Worm (Caenorhabditis elegans) whole organism, L2 larva: ENCODE results near the gene F56D2.3.

Experiments used
- C34F6.9 ChIP-seq: fragments of 150-350 bp; optimal IDR thresholded peaks from 2 replicates; lab custom pipeline; 2014; ENCODE audit warnings: missing biosample characterization, missing genetic modification characterization
- F13H6.1 ChIP-seq: sonication (generic microtip); optimal IDR thresholded peaks from 2 replicates; lab custom pipeline; 2016; ENCODE audit warnings: missing genetic modification characterization, missing compliant biosample characterization
- R02D3.7 ChIP-seq: fragments of 150-350 bp; optimal IDR thresholded peaks from 2 replicates; lab custom pipeline; 2014; ENCODE audit warnings: missing biosample characterization, missing genetic modification characterization
- ZK546.5 ChIP-seq: sonication (generic microtip); optimal IDR thresholded peaks from 2 replicates; lab custom pipeline; 2017; ENCODE audit warnings: missing biosample characterization, missing genetic modification characterization
- aly-2 ChIP-seq: fragments of 150-350 bp; optimal IDR thresholded peaks from 2 replicates; lab custom pipeline; 2014; ENCODE audit warnings: missing biosample characterization, missing genetic modification characterization
- blmp-1 ChIP-seq: sonication (generic microtip); optimal IDR thresholded peaks from 2 replicates; lab custom pipeline; 2017; ENCODE audit warnings: missing genetic modification characterization, mild to moderate bottlenecking, missing compliant biosample characterization, antibody characterized with exemption, moderate library complexity; ENCODE audit not compliant: insufficient read depth
- ceh-16 ChIP-seq: fragments of 150-350 bp; optimal IDR thresholded peaks from 2 replicates; lab custom pipeline; 2014; ENCODE audit warnings: missing biosample characterization, missing genetic modification characterization
- crh-2 ChIP-seq: sonication (generic microtip); optimal IDR thresholded peaks from 2 replicates; lab custom pipeline; 2017; ENCODE audit warnings: missing biosample characterization, missing genetic modification characterization
- dmd-4 ChIP-seq: sonication (generic microtip); optimal IDR thresholded peaks from 2 replicates; lab custom pipeline; 2017; ENCODE audit warnings: missing biosample characterization, missing genetic modification characterization
- egl-27 ChIP-seq: sonication (generic microtip); optimal IDR thresholded peaks from 3 replicates; lab custom pipeline; 2017; ENCODE audit warnings: missing biosample characterization, missing genetic modification reagents, missing genetic modification characterization
- elt-3 ChIP-seq: sonication (generic microtip); optimal IDR thresholded peaks from 2 replicates; lab custom pipeline; 2017; ENCODE audit warnings: missing biosample characterization, missing genetic modification characterization
- fos-1 ChIP-seq: fragments of 150-350 bp; optimal IDR thresholded peaks from 2 replicates; lab custom pipeline; 2014; ENCODE audit warnings: missing biosample characterization, missing genetic modification characterization
- lin-11 ChIP-seq: fragments of 150-350 bp; sonication (generic microtip); optimal IDR thresholded peaks from 2 replicates; lab custom pipeline; 2014; ENCODE audit warnings: missing biosample characterization, missing genetic modification characterization, inconsistent platforms, mixed read lengths
- lin-13 ChIP-seq: fragments of 150-350 bp; optimal IDR thresholded peaks from 2 replicates; lab custom pipeline; 2014; ENCODE audit warnings: missing biosample characterization, missing genetic modification reagents, missing genetic modification characterization
- lin-39 ChIP-seq: fragments of 150-350 bp; optimal IDR thresholded peaks from 2 replicates; lab custom pipeline; 2014; ENCODE audit warnings: missing biosample characterization, missing genetic modification reagents, missing genetic modification characterization
- lsy-2 ChIP-seq, 2 experiments: fragments of 150-350 bp in 1 of 2; sonication (generic microtip) in 1 of 2; optimal IDR thresholded peaks; 2 replicates each; lab custom pipeline; 2014 to 2017; ENCODE audit warnings: missing biosample characterization in 2 of 2, missing genetic modification characterization in 2 of 2
- mab-5 ChIP-seq: fragments of 150-350 bp; optimal IDR thresholded peaks from 2 replicates; lab custom pipeline; 2014; ENCODE audit warnings: missing biosample characterization, missing genetic modification characterization
- mbf-1 ChIP-seq: sonication (generic microtip); optimal IDR thresholded peaks from 2 replicates; lab custom pipeline; 2017; ENCODE audit warnings: missing biosample characterization, missing genetic modification characterization
- mdl-1 ChIP-seq, 2 experiments: fragments of 150-350 bp in 1 of 2; sonication (generic microtip) in 1 of 2; optimal IDR thresholded peaks; 2 replicates each; lab custom pipeline; 2017; ENCODE audit warnings: missing biosample characterization in 2 of 2, missing genetic modification characterization in 2 of 2
- nhr-10 ChIP-seq: sonication (generic microtip); optimal IDR thresholded peaks from 2 replicates; lab custom pipeline; 2017; ENCODE audit warnings: missing biosample characterization, missing genetic modification characterization
- nhr-11 ChIP-seq: fragments of 150-350 bp; optimal IDR thresholded peaks from 2 replicates; lab custom pipeline; 2014; ENCODE audit warnings: missing biosample characterization, missing genetic modification characterization
- nhr-12 ChIP-seq: fragments of 150-350 bp; optimal IDR thresholded peaks from 2 replicates; lab custom pipeline; 2014; ENCODE audit warnings: missing biosample characterization, missing genetic modification characterization
- nhr-129 ChIP-seq: fragments of 150-350 bp; optimal IDR thresholded peaks from 2 replicates; lab custom pipeline; 2014; ENCODE audit warnings: missing biosample characterization, missing genetic modification characterization
- nhr-21 ChIP-seq: fragments of 150-350 bp; optimal IDR thresholded peaks from 2 replicates; lab custom pipeline; 2014; ENCODE audit warnings: missing biosample characterization, missing genetic modification characterization
- nhr-23 ChIP-seq: fragments of 150-350 bp; optimal IDR thresholded peaks from 2 replicates; lab custom pipeline; 2014; ENCODE audit warnings: missing biosample characterization, missing genetic modification reagents, missing genetic modification characterization
- nhr-25 ChIP-seq: fragments of 150-350 bp; sonication (generic microtip); optimal IDR thresholded peaks from 3 replicates; lab custom pipeline; 2014; ENCODE audit warnings: missing biosample characterization, missing genetic modification characterization
- nhr-6 ChIP-seq: fragments of 150-350 bp; optimal IDR thresholded peaks from 2 replicates; lab custom pipeline; 2014; ENCODE audit warnings: missing biosample characterization, missing genetic modification characterization
- peb-1 ChIP-seq: fragments of 150-350 bp; optimal IDR thresholded peaks from 2 replicates; lab custom pipeline; 2014; ENCODE audit warnings: missing biosample characterization, missing genetic modification characterization
- sem-4 ChIP-seq: fragments of 150-350 bp; optimal IDR thresholded peaks from 2 replicates; lab custom pipeline; 2014; ENCODE audit warnings: missing biosample characterization, missing genetic modification reagents, missing genetic modification characterization
- skn-1 ChIP-seq: sonication (generic microtip); optimal IDR thresholded peaks from 2 replicates; lab custom pipeline; 2017; ENCODE audit warnings: missing biosample characterization, missing genetic modification characterization
- sma-3 ChIP-seq: sonication (generic microtip); optimal IDR thresholded peaks from 2 replicates; lab custom pipeline; 2016; ENCODE audit warnings: missing genetic modification reagents, missing genetic modification characterization, missing compliant biosample characterization
- sma-9 ChIP-seq, 2 experiments: fragments of 150-350 bp in 1 of 2; sonication (generic microtip) in 1 of 2; optimal IDR thresholded peaks; 2 replicates each; lab custom pipeline; 2014 to 2016; ENCODE audit warnings: missing genetic modification characterization in 2 of 2, mild to moderate bottlenecking in 1 of 2, missing biosample characterization in 1 of 2, missing compliant biosample characterization in 1 of 2, missing genetic modification reagents in 1 of 2, moderate library complexity in 1 of 2
- snpc-4 ChIP-seq: fragments of 150-350 bp; optimal IDR thresholded peaks from 2 replicates; lab custom pipeline; 2014; ENCODE audit warnings: missing biosample characterization, missing genetic modification characterization
- unc-55 ChIP-seq: fragments of 150-350 bp; sonication (generic microtip); optimal IDR thresholded peaks from 3 replicates; lab custom pipeline; 2014; ENCODE audit warnings: missing biosample characterization, missing genetic modification reagents, missing genetic modification characterization
- unc-62 ChIP-seq: fragments of 150-350 bp; optimal IDR thresholded peaks from 2 replicates; lab custom pipeline; 2014; ENCODE audit warnings: missing biosample characterization, missing genetic modification reagents, missing genetic modification characterization
- zag-1 ChIP-seq: fragments of 150-350 bp; optimal IDR thresholded peaks from 2 replicates; lab custom pipeline; 2014; ENCODE audit warnings: missing biosample characterization, missing genetic modification characterization
- ztf-11 ChIP-seq: sonication (generic microtip); optimal IDR thresholded peaks from 2 replicates; lab custom pipeline; 2017; ENCODE audit warnings: missing biosample characterization, missing genetic modification characterization
- ztf-4 ChIP-seq: fragments of 150-350 bp; optimal IDR thresholded peaks from 2 replicates; lab custom pipeline; 2014; ENCODE audit warnings: missing biosample characterization, missing genetic modification characterization

Gene F56D2.3

DNA sequence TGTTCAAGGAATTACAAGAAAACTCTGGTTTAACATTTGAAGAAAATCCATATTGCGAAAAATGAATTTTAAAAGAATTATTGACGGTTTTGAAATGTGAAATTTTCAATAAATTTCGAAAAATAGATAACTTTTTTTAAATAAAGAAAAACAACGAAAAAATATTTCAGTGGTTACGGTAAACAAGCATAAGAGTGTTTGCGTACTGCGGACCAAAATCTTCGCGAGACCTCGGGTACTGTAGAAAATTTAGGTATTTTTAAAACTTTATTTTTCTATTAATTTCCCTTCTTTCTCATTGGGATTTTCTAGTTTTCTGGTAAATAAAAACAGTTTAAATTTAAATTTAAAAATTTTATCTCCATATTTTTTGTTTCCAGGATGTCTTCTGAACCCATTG lies 19.3 kb downstream of the F56D2.3 start, which contains the start of gene xnd-1:
Gene xnd-1 (plus strand): TSS at position 381 of the 400 bp plus-strand sequence.
- TF ChIP-seq crh-2 (no peak), nhr-10 (tag; lab: Kevin White, UChicago) (no peak), ztf-4 (tag; lab: Kevin White, UChicago) (no peak), ZK546.5 (tag; lab: Kevin White, UChicago) (no peak), zag-1 (tag; lab: Kevin White, UChicago) (no peak), unc-55 (GFP tag; lab: Kevin White, UChicago) (no peak), nhr-23 (no peak), peb-1 (no peak), F13H6.1 (no peak), lsy-2 (tag; optimal IDR thresholded peaks at IDR 0.05; lab: Kevin White, UChicago) (no peak)
- TF ChIP-seq, all 48 proteins: peak for 0

DNA sequence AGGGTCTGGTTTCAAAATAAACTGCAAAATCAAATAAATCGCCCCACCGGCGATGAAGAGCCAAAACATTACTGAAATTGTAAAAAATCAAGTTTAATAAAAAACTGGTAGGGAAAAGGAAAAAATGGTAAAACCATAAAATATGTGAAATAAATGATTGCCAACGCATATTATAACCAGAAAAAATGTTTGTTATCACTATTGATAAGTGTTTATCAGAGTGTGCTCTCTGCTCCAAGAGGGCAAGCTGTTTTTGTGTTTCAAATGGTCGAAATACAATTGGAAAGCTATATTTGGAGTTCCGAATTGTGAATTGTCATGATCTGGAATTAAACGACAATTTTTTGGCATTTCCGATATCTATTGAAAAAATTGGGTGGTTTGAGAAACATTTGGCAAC lies 25.5 kb downstream of the F56D2.3 start, which contains the start of gene C05D2.8:
Gene C05D2.8 (minus strand): TSS at position 71 of the 400 bp plus-strand sequence.
- TF ChIP-seq lin-11 (tag; lab: Kevin White, UChicago) (no peak), crh-2 (peak; percentile 6), fos-1 (tag; lab: Kevin White, UChicago) (peak; percentile 69), nhr-12 (tag; lab: Kevin White, UChicago) (no peak), egl-27 (no peak)
- TF ChIP-seq, all 48 proteins: peak for 2

DNA sequence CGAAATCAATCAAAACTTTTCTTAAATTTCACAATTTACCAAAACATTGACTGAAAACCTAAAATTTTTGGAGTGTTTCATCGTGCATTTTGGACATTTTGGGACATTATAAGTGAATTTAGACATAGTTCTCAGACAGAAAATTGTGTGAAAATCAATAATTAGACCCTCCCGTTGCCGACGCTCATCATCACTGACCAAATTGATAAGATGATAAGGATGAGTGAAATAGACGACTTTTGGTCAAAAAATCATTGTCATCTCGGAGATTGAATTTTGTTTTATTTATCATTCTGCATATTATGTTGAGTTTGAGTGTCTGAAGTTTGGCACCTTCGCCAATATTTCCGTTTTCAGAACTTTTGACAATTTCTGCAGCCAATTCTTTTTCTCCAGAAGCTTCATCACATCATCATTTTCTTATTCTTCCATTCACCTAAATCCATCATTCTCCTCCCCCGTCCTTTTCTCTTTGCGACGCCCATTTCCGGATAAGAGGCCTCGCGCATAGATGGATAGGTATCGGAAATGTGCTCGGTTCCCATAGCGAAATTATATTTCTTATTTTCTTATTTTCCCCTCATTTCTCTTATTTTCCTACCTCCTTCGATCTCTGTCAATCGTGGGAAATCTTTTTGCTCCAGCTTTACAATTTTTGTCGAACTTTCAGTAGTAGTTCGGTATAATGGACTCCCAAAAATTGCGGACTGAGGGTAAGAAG lies 27.0 kb downstream of the F56D2.3 start, which contains the start of gene bas-1:
Gene bas-1 (plus strand): TSS at position 671 of the 721 bp plus-strand sequence.
- TF ChIP-seq lin-39 (tag; lab: Kevin White, UChicago) (no peak), fos-1 (tag; lab: Kevin White, UChicago) (peak; percentile 53)

DNA sequence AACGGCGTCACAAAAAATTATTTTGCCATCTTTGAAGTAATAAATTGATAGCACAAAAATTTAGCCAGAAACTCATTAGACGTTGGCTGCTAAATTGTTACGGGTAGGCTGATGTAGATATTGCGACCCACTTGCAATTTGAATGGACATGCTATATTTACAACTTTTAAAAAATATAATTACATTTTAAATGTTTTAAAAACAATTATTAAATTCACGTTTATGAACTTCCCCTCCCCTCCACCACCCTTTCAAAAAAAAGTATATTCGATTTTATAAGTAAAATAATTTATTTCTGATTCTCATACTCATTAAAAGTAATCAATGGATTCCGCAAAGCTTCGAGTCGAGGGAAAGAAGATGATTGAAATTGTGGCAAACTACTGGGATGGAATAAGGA lies 29.9 kb downstream of the F56D2.3 start, which contains the start of gene basl-1:
Gene basl-1 (plus strand): TSS at position 301 of the 400 bp plus-strand sequence.
- TF ChIP-seq ztf-4 (tag; lab: Kevin White, UChicago) (no peak), R02D3.7 (tag; lab: Kevin White, UChicago) (no peak), ceh-16 (tag; lab: Kevin White, UChicago) (no peak)

DNA sequence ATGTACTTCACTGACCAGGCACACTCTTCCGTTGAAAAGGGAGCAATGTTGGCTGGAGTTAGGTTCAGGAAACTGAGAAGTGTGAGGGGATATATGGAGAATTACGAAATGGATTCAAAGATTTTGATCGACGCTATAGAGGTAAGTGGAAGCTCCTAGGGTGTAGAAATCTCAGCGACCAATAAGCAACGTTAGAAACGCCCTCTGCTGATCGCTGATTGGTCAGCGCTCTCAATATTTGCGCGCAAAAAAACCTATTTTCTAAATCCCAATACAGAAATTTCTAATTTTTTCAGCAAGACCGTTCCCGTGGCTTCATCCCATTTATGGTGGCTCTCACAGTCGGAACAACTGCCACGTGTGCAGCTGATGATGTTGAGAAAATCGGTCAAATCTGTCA lies 30.9 kb downstream of the F56D2.3 start:
- TF ChIP-seq skn-1 (tag; lab: Kevin White, UChicago) = no peak
- TF ChIP-seq dmd-4 = no peak
- no peak for TF ChIP-seq elt-3 (tag; lab: Kevin White, UChicago)
- TF ChIP-seq nhr-21 (tag; lab: Kevin White, UChicago) = no peak
- TF ChIP-seq peb-1 = no peak
- no peak for TF ChIP-seq nhr-10 (tag; lab: Kevin White, UChicago)
- TF ChIP-seq nhr-11 (tag; lab: Kevin White, UChicago) = no peak
- TF ChIP-seq C34F6.9 (tag; lab: Kevin White, UChicago) = no peak
- no peak for TF ChIP-seq ztf-4 (tag; lab: Kevin White, UChicago)
- TF ChIP-seq blmp-1 = no peak
- no peak for TF ChIP-seq nhr-23
- no peak for TF ChIP-seq unc-62
- no peak for TF ChIP-seq zag-1 (tag; lab: Kevin White, UChicago)
- TF ChIP-seq lin-13 = no peak
- TF ChIP-seq, all 48 proteins: peak for 0

DNA sequence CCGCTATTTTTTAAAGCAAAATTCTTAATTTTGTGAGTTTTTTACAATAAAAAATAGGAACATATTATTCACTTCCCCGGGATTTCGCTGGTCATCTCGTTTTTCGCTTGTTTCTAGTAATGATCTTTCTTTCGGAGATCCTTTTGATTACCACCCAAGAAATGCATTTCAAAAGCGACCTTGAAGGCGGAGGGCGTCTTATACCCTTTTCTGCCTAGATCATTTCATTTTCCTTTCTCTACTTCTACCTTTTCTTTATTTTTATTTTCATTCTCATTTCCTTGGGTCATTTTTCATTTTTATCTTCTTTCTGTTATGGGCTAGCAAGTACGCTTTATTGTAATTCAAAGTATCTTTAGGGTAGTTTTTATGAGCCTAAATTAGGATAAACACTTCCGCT lies 35.4 kb downstream of the F56D2.3 start:
- TF ChIP-seq ztf-11 (tag; lab: Kevin White, UChicago) (no peak), ztf-4 (tag; lab: Kevin White, UChicago) (peak; percentile 4)
- TF ChIP-seq, all 48 proteins: peak for 1

DNA sequence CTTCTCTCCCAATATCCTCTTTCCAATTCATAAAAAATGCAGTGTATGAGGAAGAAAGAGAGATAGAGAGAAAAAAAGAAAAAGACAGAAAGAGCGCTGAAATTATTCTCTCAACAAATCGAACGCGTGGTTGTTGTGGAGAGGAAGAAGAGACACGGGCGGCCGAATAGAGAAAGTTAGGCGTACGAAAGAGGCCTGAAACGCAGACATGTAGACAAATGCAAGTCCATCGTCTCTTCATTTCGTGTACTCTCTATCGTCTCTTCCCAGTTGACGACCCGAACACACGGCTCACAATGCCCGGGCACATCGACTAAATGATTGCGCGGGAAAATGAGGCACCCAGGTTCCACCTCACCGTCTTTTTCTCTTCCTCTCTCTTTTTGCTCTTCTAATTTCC lies 36.5 kb downstream of the F56D2.3 start:
- peak; percentile 82 for TF ChIP-seq sma-9 (GFP tag; optimal IDR thresholded peaks at IDR 0.05; lab: Kevin White, UChicago)
- TF ChIP-seq sma-9 (tag; optimal IDR thresholded peaks at IDR 0.05; lab: Kevin White, UChicago) = no peak
- peak; percentile 84 for TF ChIP-seq nhr-129 (tag; lab: Kevin White, UChicago)
- TF ChIP-seq fos-1 (tag; lab: Kevin White, UChicago) = peak; percentile 80
- TF ChIP-seq egl-27 = peak; percentile 74
- peak; percentile 41 for TF ChIP-seq sma-3
- peak; percentile 39 for TF ChIP-seq snpc-4 (tag; lab: Kevin White, UChicago)
- peak; percentile 21 for TF ChIP-seq zag-1 (tag; lab: Kevin White, UChicago)
- TF ChIP-seq nhr-6 = peak; percentile 56
- TF ChIP-seq mbf-1 (tag; lab: Kevin White, UChicago) = no peak
- TF ChIP-seq F13H6.1 = peak; percentile 85
- peak; percentile 58 for TF ChIP-seq lin-13
- TF ChIP-seq aly-2 (tag; lab: Kevin White, UChicago) = no peak
- peak; percentile 59 for TF ChIP-seq sem-4 (tag; lab: Kevin White, UChicago)
- TF ChIP-seq R02D3.7 (tag; lab: Kevin White, UChicago) = no peak
- peak; percentile 18 to 75 for TF ChIP-seq lsy-2 (tag; optimal IDR thresholded peaks at IDR 0.05; lab: Kevin White, UChicago)
- TF ChIP-seq nhr-25 (tag; lab: Kevin White, UChicago) = peak; percentile 44
- TF ChIP-seq mab-5 (tag; lab: Kevin White, UChicago) = no peak
- TF ChIP-seq unc-62 = no peak
- TF ChIP-seq nhr-21 (tag; lab: Kevin White, UChicago) = peak; percentile 58
- TF ChIP-seq nhr-23 = no peak
- TF ChIP-seq mdl-1 (tag; optimal IDR thresholded peaks at IDR 0.05; lab: Kevin White, UChicago) = peak; percentile 29 to 75
- no peak for TF ChIP-seq elt-3 (tag; lab: Kevin White, UChicago)
